Fruit fly (Drosophila melanogaster) whole organism, embryonic: ENCODE results near the gene CG32487.

Source experiments
- CG1024 ChIP-seq: fragments of 200-800 bp; sonication (Bioruptor generic); IDR thresholded peaks from 2 replicates; pipeline ENCODE4 v1.3.6; 2022; ENCODE audit warnings: missing biosample characterization, missing genetic modification characterization
- CG10462 ChIP-seq: fragments of 200-800 bp; sonication (Bioruptor generic); optimal IDR thresholded peaks from 2 replicates; lab custom pipeline; 2016; ENCODE audit warnings: missing biosample characterization, missing genetic modification characterization
- CG10543 ChIP-seq: fragments of 200-800 bp; sonication (Bioruptor generic); optimal IDR thresholded peaks from 3 replicates; lab custom pipeline; 2017; ENCODE audit warnings: missing biosample characterization, mild to moderate bottlenecking, missing genetic modification characterization, moderate library complexity
- CG12659 ChIP-seq: fragments of 200-800 bp; sonication (Bioruptor generic); optimal IDR thresholded peaks from 3 replicates; lab custom pipeline; 2017; ENCODE audit warnings: mild to moderate bottlenecking, missing biosample characterization, missing genetic modification reagents, missing genetic modification characterization
- CG15011 ChIP-seq: fragments of 200-800 bp; sonication (Bioruptor generic); optimal IDR thresholded peaks from 3 replicates; lab custom pipeline; 2018; ENCODE audit warnings: missing biosample characterization, mild to moderate bottlenecking, missing genetic modification characterization
- CG1529 ChIP-seq: fragments of 200-800 bp; sonication (Bioruptor generic); optimal IDR thresholded peaks from 3 replicates; lab custom pipeline; 2018; ENCODE audit warnings: missing biosample characterization, missing genetic modification characterization
- CG1602 ChIP-seq: fragments of 200-800 bp; sonication (Bioruptor generic); optimal IDR thresholded peaks from 3 replicates; lab custom pipeline; 2016; ENCODE audit warnings: missing biosample characterization, missing genetic modification characterization
- CG18599 ChIP-seq: fragments of 200-800 bp; sonication (Bioruptor generic); optimal IDR thresholded peaks from 3 replicates; lab custom pipeline; 2017; ENCODE audit warnings: missing biosample characterization, missing genetic modification characterization, mild to moderate bottlenecking, moderate library complexity, missing genetic modification reagents
- CG4282 ChIP-seq: fragments of 200-800 bp; sonication (Bioruptor generic); optimal IDR thresholded peaks from 2 replicates; lab custom pipeline; 2016; ENCODE audit warnings: missing biosample characterization, missing genetic modification characterization
- CG4404 ChIP-seq: fragments of 200-800 bp; sonication (Bioruptor generic); IDR thresholded peaks from 2 replicates; pipeline ENCODE4 v1.3.6; 2022; ENCODE audit warnings: missing biosample characterization, missing genetic modification characterization
- CG4854 ChIP-seq: fragments of 200-800 bp; sonication (Bioruptor generic); optimal IDR thresholded peaks from 2 replicates; lab custom pipeline; 2016; ENCODE audit warnings: missing biosample characterization, missing genetic modification characterization, inconsistent platforms
- CG6765 ChIP-seq: fragments of 200-800 bp; sonication (Bioruptor generic); optimal IDR thresholded peaks from 3 replicates; lab custom pipeline; 2017; ENCODE audit warnings: missing biosample characterization, mild to moderate bottlenecking, missing genetic modification characterization
- CG7271 ChIP-seq: fragments of 200-800 bp; sonication (Bioruptor generic); optimal IDR thresholded peaks from 2 replicates; lab custom pipeline; 2018; ENCODE audit warnings: missing biosample characterization, mild to moderate bottlenecking, missing genetic modification characterization, moderate library complexity
- CG7372 ChIP-seq: fragments of 200-800 bp; sonication (Bioruptor generic); IDR thresholded peaks from 2 replicates; pipeline ENCODE4 v1.3.6; 2022; ENCODE audit warnings: missing biosample characterization, missing genetic modification characterization
- CG8388 ChIP-seq: fragments of 200-800 bp; sonication (Bioruptor generic); optimal IDR thresholded peaks from 2 replicates; lab custom pipeline; 2019; ENCODE audit warnings: missing biosample characterization, mild to moderate bottlenecking, missing genetic modification characterization, moderate library complexity
- CG8478 ChIP-seq: fragments of >200 bp; optimal IDR thresholded peaks from 2 replicates; lab custom pipeline; 2018
- CG9932 ChIP-seq: fragments of 200-800 bp; sonication (Bioruptor generic); IDR thresholded peaks from 2 replicates; pipeline ENCODE4 v1.3.6; 2022; ENCODE audit warnings: missing biosample characterization, missing genetic modification characterization
- Camta ChIP-seq: fragments of 200-800 bp; sonication (Bioruptor generic); optimal IDR thresholded peaks from 2 replicates; lab custom pipeline; 2016; ENCODE audit warnings: missing biosample characterization, missing genetic modification characterization
- Chrac-16 ChIP-seq: fragments of 200-800 bp; sonication (Bioruptor generic); optimal IDR thresholded peaks from 3 replicates; lab custom pipeline; 2016; ENCODE audit warnings: missing biosample characterization, missing genetic modification characterization
- Dll ChIP-seq: fragments of 200-800 bp; sonication (Bioruptor generic); IDR thresholded peaks from 4 replicates; pipeline ENCODE4 v1.3.6; 2022; ENCODE audit warnings: missing biosample characterization, missing genetic modification characterization; ENCODE audit not compliant: partially characterized antibody
- Fer2 ChIP-seq: fragments of 200-800 bp; sonication (Bioruptor generic); optimal IDR thresholded peaks from 2 replicates; lab custom pipeline; 2018; ENCODE audit warnings: missing biosample characterization, mild to moderate bottlenecking, missing genetic modification characterization, moderate library complexity
- Hr3 ChIP-seq: fragments of 200-800 bp; sonication (Bioruptor generic); optimal IDR thresholded peaks from 3 replicates; lab custom pipeline; 2016; ENCODE audit warnings: missing biosample characterization, missing genetic modification characterization
- Hr78 ChIP-seq, 2 experiments: fragments of 200-800 bp in 1 of 2; fragments of >200 bp in 1 of 2; sonication (Bioruptor generic) in 1 of 2; optimal IDR thresholded peaks; 2 replicates each; lab custom pipeline; 2017 to 2019; ENCODE audit warnings: missing biosample characterization in 2 of 2, missing genetic modification characterization in 2 of 2, mild to moderate bottlenecking in 1 of 2, moderate library complexity in 1 of 2
- Med ChIP-seq: fragments of 200-800 bp; sonication (Bioruptor generic); peaks from one replicate; lab custom pipeline; 2016; ENCODE audit warnings: missing biosample characterization, missing genetic modification characterization, mild to moderate bottlenecking, inconsistent platforms, moderate library complexity
- NC2β ChIP-seq: fragments of 200-800 bp; sonication (Bioruptor generic); optimal IDR thresholded peaks from 2 replicates; lab custom pipeline; 2016; ENCODE audit warnings: missing biosample characterization, missing genetic modification characterization
- Nf-YB ChIP-seq: fragments of 200-800 bp; sonication (Bioruptor generic); optimal IDR thresholded peaks from 3 replicates; lab custom pipeline; 2019; ENCODE audit warnings: missing biosample characterization, mild to moderate bottlenecking, missing genetic modification characterization, moderate library complexity
- Optix ChIP-seq: fragments of 200-800 bp; sonication (Bioruptor generic); IDR thresholded peaks from 3 replicates; pipeline ENCODE4 v1.3.6; 2022; ENCODE audit warnings: missing biosample characterization, missing genetic modification characterization
- PHDP ChIP-seq: fragments of 200-800 bp; sonication (Bioruptor generic); optimal IDR thresholded peaks from 3 replicates; lab custom pipeline; 2018; ENCODE audit warnings: missing biosample characterization, mild to moderate bottlenecking, missing genetic modification characterization, moderate library complexity
- Rx ChIP-seq: fragments of 200-800 bp; sonication (Bioruptor generic); IDR thresholded peaks from 2 replicates; pipeline ENCODE4 v1.3.6; 2022; ENCODE audit warnings: missing biosample characterization, missing genetic modification characterization
- Sox100B ChIP-seq: fragments of 200-800 bp; sonication (Bioruptor generic); optimal IDR thresholded peaks from 3 replicates; lab custom pipeline; 2018; ENCODE audit warnings: missing biosample characterization, mild to moderate bottlenecking, missing genetic modification characterization
- Spps ChIP-seq: fragments of 200-800 bp; sonication (Bioruptor generic); optimal IDR thresholded peaks from 2 replicates; lab custom pipeline; 2018; ENCODE audit warnings: missing biosample characterization, mild to moderate bottlenecking, missing genetic modification characterization
- Tbp ChIP-seq: fragments of >200 bp; optimal IDR thresholded peaks from 2 replicates; lab custom pipeline; 2018; ENCODE audit warnings: missing biosample characterization, missing genetic modification characterization
- br ChIP-seq: fragments of >200 bp; optimal IDR thresholded peaks from 2 replicates; lab custom pipeline; 2017
- chinmo ChIP-seq: fragments of 200-800 bp; sonication (Bioruptor generic); IDR thresholded peaks from 4 replicates; pipeline ENCODE4 v1.3.6; 2022; ENCODE audit warnings: missing biosample characterization, missing genetic modification characterization; ENCODE audit not compliant: partially characterized antibody
- ci ChIP-seq: fragments of 200-800 bp; sonication (Bioruptor generic); IDR thresholded peaks from 3 replicates; pipeline ENCODE4 v1.3.6; 2022; ENCODE audit warnings: missing biosample characterization, missing genetic modification characterization
- eve ChIP-seq, 2 experiments: fragments of >200 bp; optimal IDR thresholded peaks; 2 replicates each; lab custom pipeline; 2017; ENCODE audit warnings: missing biosample characterization in 2 of 2, missing genetic modification characterization in 2 of 2
- gce ChIP-seq: fragments of 200-800 bp; sonication (Bioruptor generic); IDR thresholded peaks from 3 replicates; pipeline ENCODE4 v1.3.6; 2022; ENCODE audit warnings: missing biosample characterization, missing genetic modification characterization
- gfzf ChIP-seq: fragments of 200-800 bp; sonication (Bioruptor generic); optimal IDR thresholded peaks from 2 replicates; lab custom pipeline; 2016; ENCODE audit warnings: missing biosample characterization, mild to moderate bottlenecking, missing genetic modification characterization, moderate library complexity
- gsb-n ChIP-seq: fragments of 200-800 bp; sonication (Bioruptor generic); optimal IDR thresholded peaks from 3 replicates; lab custom pipeline; 2018; ENCODE audit warnings: missing biosample characterization, mild to moderate bottlenecking, missing genetic modification characterization
- insv ChIP-seq, 2 experiments: fragments of 200-800 bp; sonication (Bioruptor generic); optimal IDR thresholded peaks; 3 replicates each; lab custom pipeline; 2016 to 2018; ENCODE audit warnings: missing biosample characterization in 2 of 2, missing genetic modification characterization in 2 of 2
- kni ChIP-seq: fragments of 200-800 bp; sonication (Bioruptor generic); optimal IDR thresholded peaks from 3 replicates; lab custom pipeline; 2017; ENCODE audit warnings: mild to moderate bottlenecking, missing biosample characterization, missing genetic modification reagents, missing genetic modification characterization
- nau ChIP-seq: fragments of 200-800 bp; sonication (Bioruptor generic); optimal IDR thresholded peaks from 3 replicates; lab custom pipeline; 2017; ENCODE audit warnings: missing biosample characterization, mild to moderate bottlenecking, missing genetic modification characterization, missing genetic modification reagents
- pum ChIP-seq: fragments of 200-800 bp; sonication (Bioruptor generic); optimal IDR thresholded peaks from 2 replicates; lab custom pipeline; 2016; ENCODE audit warnings: missing biosample characterization, missing genetic modification characterization
- ro ChIP-seq: fragments of 200-800 bp; sonication (Bioruptor generic); IDR thresholded peaks from 2 replicates; pipeline ENCODE4 v1.3.6; 2022; ENCODE audit warnings: missing biosample characterization, missing genetic modification characterization
- slp2 ChIP-seq: fragments of 200-800 bp; sonication (Bioruptor generic); optimal IDR thresholded peaks from 2 replicates; lab custom pipeline; 2016; ENCODE audit warnings: missing biosample characterization, missing genetic modification characterization
- sna ChIP-seq: fragments of 200-800 bp; sonication (Bioruptor generic); IDR thresholded peaks from 2 replicates; pipeline ENCODE4 v1.3.6; 2022; ENCODE audit warnings: missing biosample characterization, missing genetic modification characterization; ENCODE audit not compliant: partially characterized antibody
- ssp ChIP-seq: fragments of 200-800 bp; sonication (Bioruptor generic); IDR thresholded peaks from 2 replicates; pipeline ENCODE4 v1.3.6; 2022; ENCODE audit warnings: missing biosample characterization, missing genetic modification characterization
- sug ChIP-seq: fragments of 200-800 bp; optimal IDR thresholded peaks from 2 replicates; lab custom pipeline; 2019; ENCODE audit warnings: missing biosample characterization, mild to moderate bottlenecking, missing genetic modification characterization, moderate library complexity
- trem ChIP-seq: fragments of 200-800 bp; optimal IDR thresholded peaks from 3 replicates; lab custom pipeline; 2019; ENCODE audit warnings: missing biosample characterization, mild to moderate bottlenecking, missing genetic modification characterization, moderate library complexity
- zen ChIP-seq: fragments of 200-800 bp; sonication (Bioruptor generic); optimal IDR thresholded peaks from 3 replicates; lab custom pipeline; 2018; ENCODE audit warnings: missing biosample characterization, mild to moderate bottlenecking, missing genetic modification characterization, moderate library complexity

CG32487 gene

dm6 chr3L:3058970-3059883 is 42.2 kb upstream of the CG32487 start (continued):
- peak; percentile 27 for TF ChIP-seq kni (GFP tag; lab: Kevin White, UChicago)
- no peak for TF ChIP-seq gce
- no peak for TF ChIP-seq Chrac-16 (GFP tag; lab: Kevin White, UChicago)
- TF ChIP-seq br (lab: Kevin White, UChicago): no peak
- TF ChIP-seq trem (tag; lab: Kevin White, UChicago): peak; percentile 19
- TF ChIP-seq sna (GFP tag; lab: Robert Waterston, UW): no peak
- TF ChIP-seq Nf-YB (GFP tag; lab: Kevin White, UChicago): peak; percentile 33
- TF ChIP-seq zen (tag; lab: Kevin White, UChicago): no peak
- no peak for TF ChIP-seq Hr78 (GFP tag; optimal IDR thresholded peaks at IDR 0.05; lab: Kevin White, UChicago)
- TF ChIP-seq CG4282: no peak
- TF ChIP-seq eve (GFP tag; optimal IDR thresholded peaks at IDR 0.05; lab: Kevin White, UChicago): no peak
- no peak for TF ChIP-seq sug (tag; lab: Kevin White, UChicago)
- no peak for TF ChIP-seq ci (GFP tag; lab: Robert Waterston, UW)
- no peak for TF ChIP-seq CG7271 (tag; lab: Kevin White, UChicago)
- TF ChIP-seq Fer2 (tag; lab: Kevin White, UChicago): no peak
- TF ChIP-seq Sox100B (GFP tag; lab: Kevin White, UChicago): peak; percentile 62
- TF ChIP-seq Tbp: no peak
- TF ChIP-seq CG7372 (GFP tag; lab: Robert Waterston, UW): no peak
- peak; percentile 29 for TF ChIP-seq CG8388
- no peak for TF ChIP-seq CG4854
- TF ChIP-seq PHDP (tag; lab: Kevin White, UChicago): peak; percentile 9
- peak; percentile 22 for TF ChIP-seq CG12659 (GFP tag; lab: Kevin White, UChicago)
- TF ChIP-seq Camta: no peak
- no peak for TF ChIP-seq ro (GFP tag; lab: Robert Waterston, UW)
- peak; percentile 22 for TF ChIP-seq Spps
- TF ChIP-seq Optix (GFP tag; lab: Robert Waterston, UW): no peak
- TF ChIP-seq gsb-n: peak; percentile 47
- TF ChIP-seq chinmo (GFP tag; lab: Robert Waterston, UW): no peak; the same call in 3 of the 4 replicates
- no peak for TF ChIP-seq gfzf (GFP tag; lab: Kevin White, UChicago)
- TF ChIP-seq Hr3 (GFP tag; lab: Kevin White, UChicago): peak; percentile 46
- TF ChIP-seq nau (GFP tag; lab: Kevin White, UChicago): no peak
- no peak for TF ChIP-seq insv (GFP tag; optimal IDR thresholded peaks at IDR 0.05; lab: Kevin White, UChicago)
- TF ChIP-seq CG15011: no peak
- no peak for TF ChIP-seq Rx (GFP tag; lab: Robert Waterston, UW)
- no peak for TF ChIP-seq pum
- TF ChIP-seq CG18599 (GFP tag; lab: Kevin White, UChicago): no peak
- TF ChIP-seq CG8478 (lab: Kevin White, UChicago): no peak
- no peak for TF ChIP-seq CG6765 (GFP tag; lab: Kevin White, UChicago)
- TF ChIP-seq CG1602 (GFP tag; lab: Kevin White, UChicago): no peak
- no peak for TF ChIP-seq CG10462
- TF ChIP-seq CG1024 (GFP tag; lab: Robert Waterston, UW): no peak
- peak; percentile 20 for TF ChIP-seq CG10543 (GFP tag; lab: Kevin White, UChicago)
- no peak for TF ChIP-seq CG9932 (GFP tag; lab: Robert Waterston, UW)
- peak; percentile 42 for TF ChIP-seq Med (GFP tag; lab: Kevin White, UChicago)
- peak; percentile 8 for TF ChIP-seq NC2β (GFP tag; lab: Kevin White, UChicago)
- peak; percentile 9 for TF ChIP-seq slp2
- TF ChIP-seq CG4404 (GFP tag; lab: Robert Waterston, UW): no peak
- TF ChIP-seq ssp: no peak
- TF ChIP-seq Dll (GFP tag; lab: Robert Waterston, UW): no peak
- peak; percentile 46 for TF ChIP-seq CG1529 (GFP tag; lab: Kevin White, UChicago)
